Worm (Caenorhabditis elegans) whole organism, midembryonic: ENCODE data around the gene C06B3.1.

Experiments
- T22C8.4 ChIP-seq: fragments of 200-800 bp; sonication (Bioruptor generic); IDR thresholded peaks from 2 replicates; pipeline ENCODE4 v1.3.6; 2022; ENCODE audit warnings: missing genetic modification characterization, missing compliant biosample characterization
- flt-1 ChIP-seq: fragments of 200-800 bp; sonication (Bioruptor generic); IDR thresholded peaks from 2 replicates; pipeline ENCODE4 v1.3.6; 2022; ENCODE audit warnings: missing genetic modification characterization, missing compliant biosample characterization
- klf-2 ChIP-seq: fragments of 200-800 bp; sonication (Bioruptor generic); conservative IDR thresholded peaks from 2 replicates; pipeline ENCODE4 v1.3.6; 2022; ENCODE audit warnings: missing genetic modification reagents, missing genetic modification characterization, missing compliant biosample characterization
- ztf-23 ChIP-seq: fragments of 200-800 bp; sonication (Bioruptor generic); IDR thresholded peaks from 2 replicates; pipeline ENCODE4 v1.3.6; 2022; ENCODE audit warnings: missing genetic modification reagents, missing genetic modification characterization, missing compliant biosample characterization

ce11 chrV:13880607-13881006, 22.0 kb upstream of the C06B3.1 start, which contains the start of gene T22G5.3:
- TF ChIP-seq T22C8.4 (GFP tag; lab: Robert Waterston, UW) (no peak), klf-2 (GFP tag; lab: Robert Waterston, UW) (no peak), ztf-23 (no peak), flt-1 (no peak)
